Worm (Caenorhabditis elegans) whole organism, midembryonic: Measurements from ENCODE around the gene srh-38.

Experiments used
- T22C8.4 ChIP-seq: fragments of 200-800 bp; sonication (Bioruptor generic); IDR thresholded peaks from 2 replicates; pipeline ENCODE4 v1.3.6; 2022; ENCODE audit warnings: missing genetic modification characterization, missing compliant biosample characterization
- cog-1 ChIP-seq: sonication (generic microtip); optimal IDR thresholded peaks from 2 replicates; lab custom pipeline; 2016; ENCODE audit warnings: missing genetic modification characterization, missing compliant biosample characterization
- flt-1 ChIP-seq: fragments of 200-800 bp; sonication (Bioruptor generic); IDR thresholded peaks from 2 replicates; pipeline ENCODE4 v1.3.6; 2022; ENCODE audit warnings: missing genetic modification characterization, missing compliant biosample characterization
- klf-2 ChIP-seq: fragments of 200-800 bp; sonication (Bioruptor generic); conservative IDR thresholded peaks from 2 replicates; pipeline ENCODE4 v1.3.6; 2022; ENCODE audit warnings: missing genetic modification reagents, missing genetic modification characterization, missing compliant biosample characterization
- med-1 ChIP-seq: sonication (generic microtip); optimal IDR thresholded peaks from 2 replicates; lab custom pipeline; 2017; ENCODE audit warnings: missing genetic modification characterization, mild to moderate bottlenecking, missing compliant biosample characterization, antibody characterized with exemption, missing genetic modification reagents; ENCODE audit not compliant: insufficient read depth
- ref-1 ChIP-seq: fragments of 200-800 bp; sonication (Bioruptor generic); conservative IDR thresholded peaks from 2 replicates; pipeline ENCODE4 v1.3.6; 2022; ENCODE audit warnings: missing genetic modification reagents, missing genetic modification characterization, missing compliant biosample characterization
- ztf-23 ChIP-seq: fragments of 200-800 bp; sonication (Bioruptor generic); IDR thresholded peaks from 2 replicates; pipeline ENCODE4 v1.3.6; 2022; ENCODE audit warnings: missing genetic modification reagents, missing genetic modification characterization, missing compliant biosample characterization
- ztf-29 ChIP-seq: fragments of 200-800 bp; sonication (Bioruptor generic); IDR thresholded peaks from 2 replicates; pipeline ENCODE4 v1.3.6; 2022; ENCODE audit warnings: missing genetic modification reagents, missing genetic modification characterization, missing compliant biosample characterization

DNA sequence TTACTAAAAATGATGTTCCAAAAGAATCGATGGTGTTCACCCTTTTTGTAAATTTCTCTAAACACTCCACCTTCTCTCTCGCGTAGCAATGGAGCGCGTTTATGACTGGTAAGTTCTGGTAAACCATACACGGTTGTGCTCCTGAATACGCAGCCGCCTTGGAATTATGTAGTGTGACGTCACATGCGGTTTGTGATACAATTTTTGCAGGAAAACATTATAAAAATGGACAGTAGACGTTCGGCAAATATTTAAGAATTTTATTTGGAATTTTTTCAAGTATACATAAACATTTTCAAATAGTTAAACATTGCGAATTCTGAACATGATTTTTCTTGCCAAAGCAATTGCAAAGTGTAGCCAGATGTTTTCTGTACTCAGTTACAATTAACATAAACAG, 45.0 kb downstream of the srh-38 start, which contains the start of gene F37B4.10:
- TF ChIP-seq ztf-29 (GFP tag; lab: Robert Waterston, UW) = no peak
- TF ChIP-seq ref-1 (GFP tag; lab: Robert Waterston, UW) = no peak
- no peak for TF ChIP-seq med-1 (GFP tag; lab: Kevin White, UChicago)
- TF ChIP-seq klf-2 (GFP tag; lab: Robert Waterston, UW) = no peak
- no peak for TF ChIP-seq T22C8.4 (GFP tag; lab: Robert Waterston, UW)
- TF ChIP-seq ztf-23 = no peak
- TF ChIP-seq cog-1 (tag; lab: Kevin White, UChicago) = no peak
- no peak for TF ChIP-seq flt-1 (GFP tag; lab: Robert Waterston, UW)
